Worm (Caenorhabditis elegans) whole organism, late embryonic: ENCODE results near the gene mstr-2.

ENCODE experiments used
- C08G9.2 ChIP-seq: sonication (generic microtip); optimal IDR thresholded peaks from 2 replicates; lab custom pipeline; 2016; ENCODE audit warnings: mild to moderate bottlenecking, missing genetic modification characterization, moderate library complexity, missing compliant biosample characterization
- C38D4.7 ChIP-seq: fragments of 200-800 bp; sonication (Bioruptor generic); optimal IDR thresholded peaks from 2 replicates; lab custom pipeline; 2018; ENCODE audit warnings: mild to moderate bottlenecking, missing genetic modification characterization, moderate library complexity, missing compliant biosample characterization
- F13H6.1 ChIP-seq: sonication (generic microtip); optimal IDR thresholded peaks from 2 replicates; lab custom pipeline; 2016; ENCODE audit warnings: missing genetic modification characterization, missing compliant biosample characterization
- K02D7.2 ChIP-seq: sonication (generic microtip); optimal IDR thresholded peaks from 2 replicates; lab custom pipeline; 2017; ENCODE audit warnings: mild to moderate bottlenecking, missing genetic modification characterization, missing compliant biosample characterization
- T23F11.4 ChIP-seq: fragments of 200-800 bp; sonication (Bioruptor generic); optimal IDR thresholded peaks from 2 replicates; lab custom pipeline; 2018; ENCODE audit warnings: mild to moderate bottlenecking, missing genetic modification characterization, missing compliant biosample characterization
- Y22D7AL.16 ChIP-seq: sonication (generic microtip); optimal IDR thresholded peaks from 2 replicates; lab custom pipeline; 2016; ENCODE audit warnings: missing genetic modification characterization, missing compliant biosample characterization
- ahr-1 ChIP-seq: sonication (generic microtip); optimal IDR thresholded peaks from 2 replicates; lab custom pipeline; 2016; ENCODE audit warnings: missing genetic modification characterization, missing compliant biosample characterization
- ceh-14 ChIP-seq: sonication (generic microtip); optimal IDR thresholded peaks from 2 replicates; lab custom pipeline; 2016; ENCODE audit warnings: missing genotype, missing genetic modification characterization, missing compliant biosample characterization
- ceh-19 ChIP-seq: fragments of 200-800 bp; sonication (Bioruptor generic); optimal IDR thresholded peaks from 2 replicates; lab custom pipeline; 2018; ENCODE audit warnings: mild to moderate bottlenecking, missing genetic modification characterization, missing compliant biosample characterization
- ceh-2 ChIP-seq: sonication (generic microtip); optimal IDR thresholded peaks from 2 replicates; lab custom pipeline; 2016; ENCODE audit warnings: missing genotype, missing genetic modification characterization, missing compliant biosample characterization
- ceh-24 ChIP-seq: sonication (generic microtip); optimal IDR thresholded peaks from 2 replicates; lab custom pipeline; 2016; ENCODE audit warnings: mild to moderate bottlenecking, missing genetic modification characterization, missing compliant biosample characterization
- ceh-30 ChIP-seq: fragments of 150-350 bp; optimal IDR thresholded peaks from 2 replicates; lab custom pipeline; 2014; ENCODE audit warnings: missing biosample characterization, missing genetic modification characterization
- ceh-34 ChIP-seq: sonication (generic microtip); optimal IDR thresholded peaks from 2 replicates; lab custom pipeline; 2016; ENCODE audit warnings: mild to moderate bottlenecking, missing genetic modification characterization, missing compliant biosample characterization
- ceh-45 ChIP-seq: fragments of 200-800 bp; sonication (Bioruptor generic); IDR thresholded peaks from 2 replicates; pipeline ENCODE4 v1.3.6; 2022; ENCODE audit warnings: missing genetic modification reagents, missing genetic modification characterization, missing compliant biosample characterization
- ceh-6 ChIP-seq: fragments of 200-800 bp; sonication (Bioruptor generic); optimal IDR thresholded peaks from 2 replicates; lab custom pipeline; 2018; ENCODE audit warnings: mild to moderate bottlenecking, missing genetic modification characterization, missing compliant biosample characterization
- che-1 ChIP-seq: sonication (generic microtip); optimal IDR thresholded peaks from 2 replicates; lab custom pipeline; 2016; ENCODE audit warnings: mild to moderate bottlenecking, missing genetic modification characterization, missing compliant biosample characterization
- dmd-4 ChIP-seq: sonication (generic microtip); optimal IDR thresholded peaks from 2 replicates; lab custom pipeline; 2016; ENCODE audit warnings: borderline replicate concordance, missing genetic modification characterization, missing compliant biosample characterization
- elt-2 ChIP-seq: sonication (generic microtip); optimal IDR thresholded peaks from 2 replicates; lab custom pipeline; 2016; ENCODE audit warnings: missing genetic modification reagents, missing genetic modification characterization, missing compliant biosample characterization
- fax-1 ChIP-seq: sonication (generic microtip); optimal IDR thresholded peaks from 2 replicates; lab custom pipeline; 2016; ENCODE audit warnings: missing genotype, missing genetic modification characterization, missing compliant biosample characterization
- fkh-6 ChIP-seq: sonication (generic microtip); optimal IDR thresholded peaks from 2 replicates; lab custom pipeline; 2016; ENCODE audit warnings: missing genetic modification characterization, missing compliant biosample characterization
- gmeb-2 ChIP-seq: sonication (generic microtip); optimal IDR thresholded peaks from 2 replicates; lab custom pipeline; 2016; ENCODE audit warnings: missing genetic modification characterization, inconsistent platforms, missing compliant biosample characterization
- hlh-15 ChIP-seq: sonication (generic microtip); optimal IDR thresholded peaks from 2 replicates; lab custom pipeline; 2016; ENCODE audit warnings: missing genetic modification characterization, missing compliant biosample characterization
- hlh-6 ChIP-seq: sonication (generic microtip); optimal IDR thresholded peaks from 2 replicates; lab custom pipeline; 2016; ENCODE audit warnings: missing genotype, missing genetic modification characterization, missing compliant biosample characterization
- hlh-8 ChIP-seq: sonication (generic microtip); optimal IDR thresholded peaks from 2 replicates; lab custom pipeline; 2016; ENCODE audit warnings: missing genotype, missing genetic modification characterization, missing compliant biosample characterization
- lin-11 ChIP-seq: fragments of 200-800 bp; sonication (Bioruptor generic); optimal IDR thresholded peaks from 2 replicates; lab custom pipeline; 2018; ENCODE audit warnings: mild to moderate bottlenecking, missing genetic modification characterization, missing compliant biosample characterization
- madf-2 ChIP-seq: sonication (generic microtip); optimal IDR thresholded peaks from 2 replicates; lab custom pipeline; 2017; ENCODE audit warnings: missing genetic modification characterization, missing compliant biosample characterization
- nhr-232 ChIP-seq: sonication (generic microtip); optimal IDR thresholded peaks from 2 replicates; lab custom pipeline; 2016; ENCODE audit warnings: missing genetic modification characterization, missing compliant biosample characterization
- npax-4 ChIP-seq: sonication (generic microtip); optimal IDR thresholded peaks from 2 replicates; lab custom pipeline; 2016; ENCODE audit warnings: missing genetic modification characterization, missing compliant biosample characterization
- pat-9 ChIP-seq: fragments of 200-800 bp; sonication (Bioruptor generic); optimal IDR thresholded peaks from 2 replicates; lab custom pipeline; 2018; ENCODE audit warnings: mild to moderate bottlenecking, missing genetic modification characterization, moderate library complexity, missing compliant biosample characterization
- pha-2 ChIP-seq: sonication (generic microtip); optimal IDR thresholded peaks from 2 replicates; lab custom pipeline; 2017; ENCODE audit warnings: mild to moderate bottlenecking, missing genetic modification characterization, missing compliant biosample characterization
- pha-4 ChIP-seq: fragments of 150-350 bp; optimal IDR thresholded peaks from 2 replicates; lab custom pipeline; 2018; ENCODE audit warnings: missing biosample characterization, missing genetic modification reagents, missing genetic modification characterization
- pqm-1 ChIP-seq: sonication (generic microtip); optimal IDR thresholded peaks from 2 replicates; lab custom pipeline; 2016; ENCODE audit warnings: missing genetic modification characterization, missing compliant biosample characterization
- pros-1 ChIP-seq: fragments of 150-350 bp; optimal IDR thresholded peaks from 2 replicates; lab custom pipeline; 2014; ENCODE audit warnings: missing biosample characterization, missing genetic modification reagents, missing genetic modification characterization
- ref-2 ChIP-seq: sonication (generic microtip); optimal IDR thresholded peaks from 2 replicates; lab custom pipeline; 2016; ENCODE audit warnings: missing genetic modification characterization, missing compliant biosample characterization
- sdc-2 ChIP-seq: sonication (generic microtip); optimal IDR thresholded peaks from 2 replicates; lab custom pipeline; 2016; ENCODE audit warnings: missing genotype, missing genetic modification characterization, missing compliant biosample characterization
- sox-2 ChIP-seq: fragments of 200-800 bp; sonication (Bioruptor generic); IDR thresholded peaks from 2 replicates; pipeline ENCODE4 v1.3.6; 2022; ENCODE audit warnings: missing genetic modification reagents, missing genetic modification characterization, missing compliant biosample characterization
- sox-4 ChIP-seq: sonication (generic microtip); optimal IDR thresholded peaks from 2 replicates; lab custom pipeline; 2017; ENCODE audit warnings: mild to moderate bottlenecking, missing genetic modification characterization, inconsistent platforms, missing compliant biosample characterization
- syd-9 ChIP-seq: sonication (generic microtip); optimal IDR thresholded peaks from 2 replicates; lab custom pipeline; 2016; ENCODE audit warnings: mild to moderate bottlenecking, missing genetic modification characterization, moderate library complexity, missing compliant biosample characterization
- tbx-2 ChIP-seq: sonication (generic microtip); optimal IDR thresholded peaks from 2 replicates; lab custom pipeline; 2016; ENCODE audit warnings: missing genetic modification characterization, missing compliant biosample characterization
- ttx-3 ChIP-seq: sonication (generic microtip); optimal IDR thresholded peaks from 2 replicates; lab custom pipeline; 2016; ENCODE audit warnings: missing genetic modification reagents, missing genetic modification characterization, missing compliant biosample characterization
- unc-3 ChIP-seq, 2 experiments: fragments of 200-800 bp in 1 of 2; sonication (Bioruptor generic) in 1 of 2; sonication (generic microtip) in 1 of 2; conservative IDR thresholded peaks in 1 of 2; optimal IDR thresholded peaks in 1 of 2; 2 replicates each; pipeline versions ENCODE4 v1.3.6 to Lab custom; 2016 to 2022; ENCODE audit warnings: missing compliant biosample characterization in 2 of 2, missing genetic modification characterization in 2 of 2, missing genetic modification reagents in 1 of 2
- unc-86 ChIP-seq: sonication (generic microtip); optimal IDR thresholded peaks from 2 replicates; lab custom pipeline; 2016; ENCODE audit warnings: missing genetic modification characterization, missing compliant biosample characterization
- zip-5 ChIP-seq: sonication (generic microtip); optimal IDR thresholded peaks from 2 replicates; lab custom pipeline; 2016; ENCODE audit warnings: missing genetic modification characterization, missing compliant biosample characterization
- ztf-16 ChIP-seq: sonication (generic microtip); optimal IDR thresholded peaks from 2 replicates; lab custom pipeline; 2017; ENCODE audit warnings: missing genetic modification characterization, missing compliant biosample characterization

mstr-2 gene

DNA sequence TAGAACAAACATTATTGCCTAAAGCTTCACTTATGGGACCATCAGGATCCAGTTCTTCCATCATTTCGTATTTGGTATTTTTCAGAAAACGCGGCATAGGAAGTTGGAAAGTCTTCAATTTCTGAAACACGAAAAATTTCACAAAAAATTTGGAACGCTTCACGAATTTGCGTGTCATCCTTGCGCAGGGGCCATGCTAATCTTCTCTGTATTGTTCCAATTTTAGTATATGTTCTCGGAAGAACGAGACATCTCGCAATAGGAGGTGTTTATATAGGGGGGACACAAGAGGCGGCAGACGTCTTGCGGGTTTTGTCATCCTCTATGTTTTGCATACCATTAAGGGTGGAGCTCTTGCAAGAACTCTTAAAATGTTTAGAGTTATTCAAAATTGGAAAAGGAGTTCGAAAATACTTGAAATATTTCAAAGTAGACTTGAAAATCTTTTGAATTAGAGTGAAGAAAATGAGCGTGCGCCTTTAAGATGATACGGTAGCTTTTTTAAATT is 42.1 kb upstream of the mstr-2 start:
- TF ChIP-seq ztf-16 (tag; lab: Kevin White, UChicago), result peak; percentile 17
- TF ChIP-seq ceh-14, result peak; percentile 43
- peak; percentile 22 for TF ChIP-seq syd-9 (tag; lab: Kevin White, UChicago)
- peak; percentile 48 for TF ChIP-seq npax-4
- peak; percentile 49 for TF ChIP-seq unc-86 (tag; lab: Kevin White, UChicago)
- peak; percentile 62 for TF ChIP-seq fkh-6 (tag; lab: Kevin White, UChicago)
- peak; percentile 24 for TF ChIP-seq C08G9.2 (tag; lab: Kevin White, UChicago)
- peak; percentile 80 for TF ChIP-seq unc-3 (GFP tag; conservative IDR thresholded peaks at IDR 0.05; lab: Robert Waterston, UW)
- TF ChIP-seq unc-3 (tag; optimal IDR thresholded peaks at IDR 0.05; lab: Kevin White, UChicago), result peak; percentile 17
- TF ChIP-seq C38D4.7 (GFP tag; lab: Kevin White, UChicago), result peak; percentile 70
- TF ChIP-seq elt-2 (tag; lab: Kevin White, UChicago), result peak; percentile 57
- peak; percentile 44 for TF ChIP-seq ref-2 (tag; lab: Kevin White, UChicago)
- TF ChIP-seq ceh-34 (tag; lab: Kevin White, UChicago), result peak; percentile 32
- TF ChIP-seq madf-2 (tag; lab: Kevin White, UChicago), result peak; percentile 33
- TF ChIP-seq tbx-2 (tag; lab: Kevin White, UChicago), result peak; percentile 7
- peak; percentile 59 for TF ChIP-seq sox-4 (tag; lab: Kevin White, UChicago)
- peak; percentile 73 for TF ChIP-seq che-1
- peak; percentile 53 for TF ChIP-seq nhr-232
- TF ChIP-seq sdc-2, result peak; percentile 40
- peak; percentile 66 for TF ChIP-seq pat-9
- peak; percentile 40 for TF ChIP-seq ceh-24 (tag; lab: Kevin White, UChicago)
- peak; percentile 42 for TF ChIP-seq ceh-6 (GFP tag; lab: Kevin White, UChicago)
- TF ChIP-seq Y22D7AL.16, result peak; percentile 35
- TF ChIP-seq ttx-3 (tag; lab: Kevin White, UChicago), result peak; percentile 54
- peak; percentile 14 for TF ChIP-seq lin-11 (tag; lab: Kevin White, UChicago)
- TF ChIP-seq ceh-19, result peak; percentile 63
- peak; percentile 63 for TF ChIP-seq ceh-2 (tag; lab: Kevin White, UChicago)
- peak; percentile 32 for TF ChIP-seq hlh-15
- TF ChIP-seq pha-2 (tag; lab: Kevin White, UChicago), result peak; percentile 64
- TF ChIP-seq dmd-4, result peak; percentile 24
- peak; percentile 5 for TF ChIP-seq fax-1 (tag; lab: Kevin White, UChicago)
- TF ChIP-seq hlh-6, result peak; percentile 67
- peak; percentile 40 for TF ChIP-seq zip-5 (tag; lab: Kevin White, UChicago)
- peak; percentile 82 for TF ChIP-seq ceh-45
- peak; percentile 58 for TF ChIP-seq K02D7.2 (tag; lab: Kevin White, UChicago)
- peak; percentile 91 for TF ChIP-seq sox-2

DNA sequence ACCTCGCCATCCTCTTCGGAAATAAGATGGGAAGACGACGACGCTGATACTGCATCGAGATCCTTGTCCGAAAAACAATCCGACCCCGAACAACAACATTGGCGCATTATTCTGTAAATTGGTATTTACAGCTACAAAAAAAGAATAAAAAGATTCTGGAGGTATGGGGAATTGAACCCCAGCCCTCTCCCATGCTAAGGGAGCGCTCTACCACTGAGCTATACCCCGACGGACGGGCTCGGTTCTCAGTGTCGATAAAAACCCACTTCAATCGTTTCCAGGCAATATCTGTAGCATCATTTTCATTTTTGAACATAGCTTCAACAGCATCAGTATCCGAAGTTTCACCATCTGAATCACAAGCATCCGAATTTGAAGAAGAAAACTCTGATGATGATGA is 40.1 kb upstream of the mstr-2 start:
- TF ChIP-seq C08G9.2 (tag; lab: Kevin White, UChicago), result peak; percentile 10
- TF ChIP-seq sox-4 (tag; lab: Kevin White, UChicago), result peak; percentile 8
- TF ChIP-seq hlh-8 (tag; lab: Kevin White, UChicago), result no peak
- peak; percentile 40; the same call in 1 of the 2 replicates for TF ChIP-seq unc-3 (GFP tag; conservative IDR thresholded peaks at IDR 0.05; lab: Robert Waterston, UW)
- TF ChIP-seq unc-3 (tag; optimal IDR thresholded peaks at IDR 0.05; lab: Kevin White, UChicago), result no peak
- peak; percentile 56 for TF ChIP-seq T23F11.4
- peak; percentile 14 for TF ChIP-seq Y22D7AL.16
- no peak; the same call in 1 of the 2 replicates for TF ChIP-seq sox-2
- peak; percentile 15 for TF ChIP-seq C38D4.7 (GFP tag; lab: Kevin White, UChicago)
- 0 out of 2 replicates have a peak, but pooled peaks have one; percentile 42 for TF ChIP-seq ceh-45
- TF ChIP-seq zip-5 (tag; lab: Kevin White, UChicago), result no peak

DNA sequence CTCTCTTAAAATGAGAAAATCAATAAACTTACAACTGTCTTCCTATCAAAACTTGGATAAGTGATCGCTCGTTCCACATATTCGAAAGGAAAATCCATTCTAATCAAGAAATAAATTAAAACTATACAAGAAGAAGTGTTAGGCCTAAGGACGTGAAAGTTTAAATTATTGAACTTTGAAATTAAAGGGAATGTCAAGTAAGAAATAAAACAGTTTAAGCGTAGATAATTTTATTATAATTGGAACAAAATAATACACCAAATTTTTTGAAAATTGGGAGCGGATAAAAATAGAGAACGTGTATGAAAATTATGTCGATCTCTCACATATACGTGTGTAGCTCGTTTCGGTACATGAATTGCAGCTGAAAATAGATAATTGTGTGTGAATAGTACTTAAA is 39.5 kb upstream of the mstr-2 start, which contains the start of gene C28A5.6:
Gene C28A5.6 (minus strand): TSS at position 101 of the 400 bp plus-strand sequence.
- TF ChIP-seq ahr-1 (tag; lab: Kevin White, UChicago), result no peak
- no peak for TF ChIP-seq ceh-30
- TF ChIP-seq pha-4 (tag; lab: Kevin White, UChicago), result no peak
- TF ChIP-seq ceh-14, result no peak
- TF ChIP-seq sox-2, result no peak
- TF ChIP-seq pat-9, result no peak
- no peak for TF ChIP-seq pros-1 (tag; lab: Kevin White, UChicago)
- no peak for TF ChIP-seq pqm-1 (tag; lab: Kevin White, UChicago)
- TF ChIP-seq F13H6.1, result no peak
- no peak for TF ChIP-seq gmeb-2 (tag; lab: Kevin White, UChicago)
- TF ChIP-seq, all 69 proteins: peak for 0
